Fruit fly (Drosophila melanogaster) whole organism, embryonic: ENCODE measurements around the gene CG10984.

Experiments
- CG4424 ChIP-seq: fragments of 200-800 bp; sonication (Bioruptor generic); optimal IDR thresholded peaks from 3 replicates; lab custom pipeline; 2016; ENCODE audit warnings: missing biosample characterization, missing genetic modification characterization
- CTCF ChIP-seq: fragments of 200-800 bp; sonication (Bioruptor generic); optimal IDR thresholded peaks from 2 replicates; lab custom pipeline; 2017; ENCODE audit warnings: missing biosample characterization, mild to moderate bottlenecking, missing genetic modification characterization, moderate library complexity
- HHEX ChIP-seq: fragments of 200-800 bp; sonication (Bioruptor generic); optimal IDR thresholded peaks from 3 replicates; lab custom pipeline; 2017; ENCODE audit warnings: missing biosample characterization, mild to moderate bottlenecking, missing genetic modification characterization, missing genetic modification reagents
- Side ChIP-seq: fragments of 200-800 bp; sonication (Bioruptor generic); optimal IDR thresholded peaks from 2 replicates; lab custom pipeline; 2016; ENCODE audit warnings: missing biosample characterization, missing genetic modification characterization
- crol ChIP-seq: fragments of 200-800 bp; sonication (Bioruptor generic); IDR thresholded peaks from 2 replicates; pipeline ENCODE4 v1.3.6; 2022; ENCODE audit warnings: missing biosample characterization, missing genetic modification characterization
- so ChIP-seq: fragments of 200-800 bp; sonication (Bioruptor generic); IDR thresholded peaks from 3 replicates; pipeline ENCODE4 v1.3.6; 2022; ENCODE audit warnings: missing biosample characterization, missing genetic modification characterization

- no peak for TF ChIP-seq CTCF (GFP tag; lab: Kevin White, UChicago)
- no peak for TF ChIP-seq so (GFP tag; lab: Robert Waterston, UW)
- no peak for TF ChIP-seq CG4424 (GFP tag; lab: Kevin White, UChicago)
- no peak for TF ChIP-seq Side (GFP tag; lab: Kevin White, UChicago)
- TF ChIP-seq crol = no peak
- no peak for TF ChIP-seq HHEX (GFP tag; lab: Kevin White, UChicago)
Observed at dm6 chr3L:12789875-12790373, 40.0 kb downstream of the CG10984 start, which contains the start of gene CG42709.
